Worm (Caenorhabditis elegans) whole organism, midembryonic: Measurements from ENCODE around the gene F09C6.3.

Experiments used
- T22C8.4 ChIP-seq: fragments of 200-800 bp; sonication (Bioruptor generic); IDR thresholded peaks from 2 replicates; pipeline ENCODE4 v1.3.6; 2022; ENCODE audit warnings: missing genetic modification characterization, missing compliant biosample characterization
- cog-1 ChIP-seq: sonication (generic microtip); optimal IDR thresholded peaks from 2 replicates; lab custom pipeline; 2016; ENCODE audit warnings: missing genetic modification characterization, missing compliant biosample characterization
- flt-1 ChIP-seq: fragments of 200-800 bp; sonication (Bioruptor generic); IDR thresholded peaks from 2 replicates; pipeline ENCODE4 v1.3.6; 2022; ENCODE audit warnings: missing genetic modification characterization, missing compliant biosample characterization
- klf-2 ChIP-seq: fragments of 200-800 bp; sonication (Bioruptor generic); conservative IDR thresholded peaks from 2 replicates; pipeline ENCODE4 v1.3.6; 2022; ENCODE audit warnings: missing genetic modification reagents, missing genetic modification characterization, missing compliant biosample characterization
- med-1 ChIP-seq: sonication (generic microtip); optimal IDR thresholded peaks from 2 replicates; lab custom pipeline; 2017; ENCODE audit warnings: missing genetic modification characterization, mild to moderate bottlenecking, missing compliant biosample characterization, antibody characterized with exemption, missing genetic modification reagents; ENCODE audit not compliant: insufficient read depth
- ref-1 ChIP-seq: fragments of 200-800 bp; sonication (Bioruptor generic); conservative IDR thresholded peaks from 2 replicates; pipeline ENCODE4 v1.3.6; 2022; ENCODE audit warnings: missing genetic modification reagents, missing genetic modification characterization, missing compliant biosample characterization
- tab-1 ChIP-seq: fragments of 200-800 bp; sonication (Bioruptor generic); IDR thresholded peaks from 2 replicates; pipeline ENCODE4 v1.3.6; 2022; ENCODE audit warnings: missing genetic modification characterization, missing compliant biosample characterization
- ztf-23 ChIP-seq: fragments of 200-800 bp; sonication (Bioruptor generic); IDR thresholded peaks from 2 replicates; pipeline ENCODE4 v1.3.6; 2022; ENCODE audit warnings: missing genetic modification reagents, missing genetic modification characterization, missing compliant biosample characterization
- ztf-29 ChIP-seq: fragments of 200-800 bp; sonication (Bioruptor generic); IDR thresholded peaks from 2 replicates; pipeline ENCODE4 v1.3.6; 2022; ENCODE audit warnings: missing genetic modification reagents, missing genetic modification characterization, missing compliant biosample characterization

The F09C6.3 gene

ce11 chrV:16880054-16880453 is at the start of gene F09C6.3:
F09C6.3 (minus strand) TSS chrV:16880154.
- TF ChIP-seq tab-1 (GFP tag; lab: Robert Waterston, UW) (no peak), ztf-29 (GFP tag; lab: Robert Waterston, UW) (no peak), cog-1 (tag; lab: Kevin White, UChicago) (no peak), flt-1 (GFP tag; lab: Robert Waterston, UW) (no peak), ztf-23 (GFP tag; lab: Robert Waterston, UW) (no peak), klf-2 (no peak), ref-1 (GFP tag; lab: Robert Waterston, UW) (no peak), med-1 (no peak), T22C8.4 (GFP tag; lab: Robert Waterston, UW) (no peak)

- no peak for TF ChIP-seq ztf-29 (GFP tag; lab: Robert Waterston, UW)
- TF ChIP-seq cog-1 (tag; lab: Kevin White, UChicago): no peak
- TF ChIP-seq flt-1 (GFP tag; lab: Robert Waterston, UW): no peak
- no peak for TF ChIP-seq tab-1 (GFP tag; lab: Robert Waterston, UW)
- no peak for TF ChIP-seq ztf-23 (GFP tag; lab: Robert Waterston, UW)
- no peak for TF ChIP-seq ref-1 (GFP tag; lab: Robert Waterston, UW)
- no peak for TF ChIP-seq T22C8.4 (GFP tag; lab: Robert Waterston, UW)
- TF ChIP-seq med-1: no peak
- TF ChIP-seq klf-2: no peak
Observed at ce11 chrV:16927345-16927744, 47.4 kb upstream of the F09C6.3 start, which contains the start of gene Y102A5C.36. Y102A5C.36 (minus strand) TSS chrV:16927445.

- TF ChIP-seq ref-1 (GFP tag; lab: Robert Waterston, UW) (no peak), ztf-29 (GFP tag; lab: Robert Waterston, UW) (no peak), T22C8.4 (GFP tag; lab: Robert Waterston, UW) (no peak), tab-1 (GFP tag; lab: Robert Waterston, UW) (no peak), flt-1 (GFP tag; lab: Robert Waterston, UW) (no peak), klf-2 (no peak), cog-1 (tag; lab: Kevin White, UChicago) (no peak)
Observed at ce11 chrV:16921952-16922351, 42.0 kb upstream of the F09C6.3 start, which contains the start of gene Y102A5C.4. Y102A5C.4 (plus strand) TSS chrV:16922252.

- TF ChIP-seq ztf-23 (GFP tag; lab: Robert Waterston, UW) (no peak), klf-2 (no peak), med-1 (no peak), tab-1 (GFP tag; lab: Robert Waterston, UW) (no peak), T22C8.4 (GFP tag; lab: Robert Waterston, UW) (no peak), ztf-29 (GFP tag; lab: Robert Waterston, UW) (no peak), cog-1 (tag; lab: Kevin White, UChicago) (no peak), ref-1 (GFP tag; lab: Robert Waterston, UW) (no peak), flt-1 (GFP tag; lab: Robert Waterston, UW) (no peak)
Observed at ce11 chrV:16919675-16920074, 39.7 kb upstream of the F09C6.3 start.

ce11 chrV:16918378-16918777 is 38.4 kb upstream of the F09C6.3 start, which contains the start of the genes fbxa-206 and Y102A5C.2:
fbxa-206 (minus strand) TSS chrV:16918478.
Y102A5C.2 (plus strand) TSS chrV:16918731.
- no peak for TF ChIP-seq flt-1 (GFP tag; lab: Robert Waterston, UW)
- TF ChIP-seq ztf-23 (GFP tag; lab: Robert Waterston, UW): no peak
- TF ChIP-seq tab-1 (GFP tag; lab: Robert Waterston, UW): no peak
- TF ChIP-seq ref-1 (GFP tag; lab: Robert Waterston, UW): no peak

- TF ChIP-seq tab-1 (GFP tag; lab: Robert Waterston, UW) (no peak), ztf-29 (GFP tag; lab: Robert Waterston, UW) (no peak), klf-2 (no peak), med-1 (no peak), flt-1 (GFP tag; lab: Robert Waterston, UW) (no peak), T22C8.4 (GFP tag; lab: Robert Waterston, UW) (no peak)
Observed at ce11 chrV:16916079-16916478, 36.1 kb upstream of the F09C6.3 start, which contains the start of gene F09C6.10. F09C6.10 (minus strand) TSS chrV:16916179.

ce11 chrV:16911934-16912333 is 32.0 kb upstream of the F09C6.3 start, which contains the start of gene nhr-116:
nhr-116 (plus strand) TSS chrV:16912234.
- no peak for TF ChIP-seq ztf-23 (GFP tag; lab: Robert Waterston, UW)
- no peak for TF ChIP-seq med-1
- no peak for TF ChIP-seq flt-1 (GFP tag; lab: Robert Waterston, UW)
- no peak for TF ChIP-seq ztf-29 (GFP tag; lab: Robert Waterston, UW)
- no peak for TF ChIP-seq tab-1 (GFP tag; lab: Robert Waterston, UW)
- TF ChIP-seq cog-1 (tag; lab: Kevin White, UChicago): no peak
- TF ChIP-seq ref-1 (GFP tag; lab: Robert Waterston, UW): no peak
- no peak for TF ChIP-seq T22C8.4 (GFP tag; lab: Robert Waterston, UW)

- TF ChIP-seq ztf-23 (GFP tag; lab: Robert Waterston, UW) (no peak), klf-2 (no peak), T22C8.4 (GFP tag; lab: Robert Waterston, UW) (no peak), ref-1 (GFP tag; lab: Robert Waterston, UW) (no peak), flt-1 (GFP tag; lab: Robert Waterston, UW) (no peak)
Observed at ce11 chrV:16911294-16911693, 31.3 kb upstream of the F09C6.3 start.

ce11 chrV:16910864-16911263 is 30.9 kb upstream of the F09C6.3 start:
- no peak for TF ChIP-seq tab-1 (GFP tag; lab: Robert Waterston, UW)

ce11 chrV:16909871-16910270 is 29.9 kb upstream of the F09C6.3 start, which contains the start of gene F09C6.16:
F09C6.16 (minus strand) TSS chrV:16909971.
- no peak for TF ChIP-seq klf-2
- TF ChIP-seq ztf-29 (GFP tag; lab: Robert Waterston, UW): no peak
- no peak for TF ChIP-seq tab-1 (GFP tag; lab: Robert Waterston, UW)
- TF ChIP-seq flt-1 (GFP tag; lab: Robert Waterston, UW): no peak
